Worm (Caenorhabditis elegans): ENCODE results near the gene C48B4.8.

C48B4.8 gene

ce11 chrIII:9561158-9561557 lies at the start of gene C48B4.8:
Gene C48B4.8, minus strand, starts transcription at chrIII:9561258.
- TF ChIP-seq sptf-1 (tag; optimal IDR thresholded peaks at IDR 0.05): no peak
- no peak for TF ChIP-seq nhr-19 (GFP tag; conservative IDR thresholded peaks at IDR 0.05)
- TF ChIP-seq nhr-11 (tag; optimal IDR thresholded peaks at IDR 0.05): no peak
- no peak for TF ChIP-seq ceh-90 (tag; optimal IDR thresholded peaks at IDR 0.05)
- no peak for TF ChIP-seq mdl-1 (tag; optimal IDR thresholded peaks at IDR 0.05)
- no peak for TF ChIP-seq pqm-1 (tag; optimal IDR thresholded peaks at IDR 0.05)
- TF ChIP-seq aha-1 (tag; optimal IDR thresholded peaks at IDR 0.05): no peak
- no peak for TF ChIP-seq dpl-1 (GFP tag; optimal IDR thresholded peaks at IDR 0.05)
- no peak for TF ChIP-seq lir-3 (tag; optimal IDR thresholded peaks at IDR 0.05; ENCODE audit: poor library complexity)
- TF ChIP-seq rnt-1 (tag; optimal IDR thresholded peaks at IDR 0.05): no peak

- no peak for TF ChIP-seq blmp-1 (tag; optimal IDR thresholded peaks at IDR 0.05)
- TF ChIP-seq lin-14 (GFP tag; optimal IDR thresholded peaks at IDR 0.05): no peak
- no peak for TF ChIP-seq fos-1 (tag; optimal IDR thresholded peaks at IDR 0.05)
- no peak for TF ChIP-seq F16B12.6 (tag; optimal IDR thresholded peaks at IDR 0.05)
- TF ChIP-seq nhr-85 (tag): no peak
- TF ChIP-seq hpl-2 (GFP tag; optimal IDR thresholded peaks at IDR 0.05): no peak
- no peak for TF ChIP-seq nhr-47 (tag; optimal IDR thresholded peaks at IDR 0.05)
- TF ChIP-seq rnt-1 (tag; optimal IDR thresholded peaks at IDR 0.05): no peak
- no peak for TF ChIP-seq mab-9 (GFP tag; IDR thresholded peaks at IDR 0.05)
- no peak for TF ChIP-seq pax-3 (tag; optimal IDR thresholded peaks at IDR 0.05)
- no peak for TF ChIP-seq unc-130 (tag; optimal IDR thresholded peaks at IDR 0.05)
- TF ChIP-seq aha-1 (tag; optimal IDR thresholded peaks at IDR 0.05): no peak
Measured at ce11 chrIII:9608650-9609049, 47.6 kb upstream of the C48B4.8 start, which contains the start of gene clec-161. Gene clec-161, minus strand, starts transcription at chrIII:9608750.

ce11 chrIII:9600645-9601044 lies 39.6 kb upstream of the C48B4.8 start, which contains the start of gene F58A4.2:
Gene F58A4.2, minus strand, starts transcription at chrIII:9600745.
- TF ChIP-seq unc-86 (tag; optimal IDR thresholded peaks at IDR 0.05): no peak
- TF ChIP-seq tbx-2 (tag; optimal IDR thresholded peaks at IDR 0.05): no peak
- TF ChIP-seq efl-1 (optimal IDR thresholded peaks at IDR 0.05): peak in 1 of 2 experiments; percentile 79
- peak in 1 of 2 experiments; percentile 19 for TF ChIP-seq efl-1 (GFP tag; optimal IDR thresholded peaks at IDR 0.05 in 1 of 2)

- TF ChIP-seq lsy-2 (tag; optimal IDR thresholded peaks at IDR 0.05) (no peak), C16A3.4 (tag; optimal IDR thresholded peaks at IDR 0.05) (no peak), mab-9 (GFP tag; IDR thresholded peaks at IDR 0.05) (no peak), sup-37 (GFP tag; optimal IDR thresholded peaks at IDR 0.05) (no peak), nhr-84 (tag; optimal IDR thresholded peaks at IDR 0.05) (no peak), nhr-77 (tag; optimal IDR thresholded peaks at IDR 0.05) (no peak), pax-3 (tag; optimal IDR thresholded peaks at IDR 0.05) (no peak), dsc-1 (tag; optimal IDR thresholded peaks at IDR 0.05) (no peak), nhr-71 (tag; optimal IDR thresholded peaks at IDR 0.05) (no peak), blmp-1 (tag; optimal IDR thresholded peaks at IDR 0.05) (no peak), zip-4 (GFP tag; optimal IDR thresholded peaks at IDR 0.05) (no peak), swsn-7 (tag; optimal IDR thresholded peaks at IDR 0.05) (no peak), hlh-4 (tag; optimal IDR thresholded peaks at IDR 0.05) (no peak), unc-98 (GFP tag; IDR thresholded peaks at IDR 0.05) (no peak), lin-35 (GFP tag; optimal IDR thresholded peaks at IDR 0.05) (no peak), ces-1 (GFP tag; optimal IDR thresholded peaks at IDR 0.05) (no peak), jun-1 (tag; optimal IDR thresholded peaks at IDR 0.05) (no peak), aha-1 (tag; optimal IDR thresholded peaks at IDR 0.05) (no peak), nhr-85 (tag) (no peak)
Measured at ce11 chrIII:9598168-9598567, 37.1 kb upstream of the C48B4.8 start, which contains the start of gene F58A4.1. Gene F58A4.1, plus strand, starts transcription at chrIII:9598468.
